Worm (Caenorhabditis elegans): ENCODE data around the gene ttr-18.

DNA sequence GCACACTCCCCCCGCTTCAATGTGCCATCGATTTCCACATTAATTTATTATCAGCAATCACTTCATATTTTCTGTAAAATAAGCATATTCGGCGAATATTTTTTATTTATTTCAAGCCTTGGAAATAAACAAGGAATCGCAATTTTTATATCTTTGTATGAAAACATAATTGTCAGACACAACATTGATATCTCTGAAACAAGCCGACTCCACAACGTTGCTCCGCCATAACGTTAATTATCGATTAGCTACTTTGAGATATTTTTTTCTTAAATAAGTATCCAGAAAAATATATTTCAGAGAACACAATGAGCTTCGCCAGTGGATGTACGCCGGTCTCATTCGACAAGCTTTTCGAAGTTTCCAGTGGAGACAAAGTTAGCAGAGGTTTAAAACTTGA is 42.7 kb downstream of the ttr-18 start, which contains the start of gene adbp-1:
- TF ChIP-seq ets-4 (tag; optimal IDR thresholded peaks at IDR 0.05): no peak
- no peak for TF ChIP-seq pha-4 (tag; optimal IDR thresholded peaks at IDR 0.05)
- TF ChIP-seq C08G9.2 (tag; optimal IDR thresholded peaks at IDR 0.05): no peak
- no peak for TF ChIP-seq pqm-1 (tag; optimal IDR thresholded peaks at IDR 0.05)
- no peak for TF ChIP-seq ama-1 (optimal IDR thresholded peaks at IDR 0.05)
- TF ChIP-seq tbx-2 (tag; optimal IDR thresholded peaks at IDR 0.05): no peak
- TF ChIP-seq C38D4.7 (GFP tag; optimal IDR thresholded peaks at IDR 0.05): no peak
